Worm (Caenorhabditis elegans) whole organism, early embryonic: ENCODE measurements around the gene M03A1.8.

Experiments used
- B0310.2 ChIP-seq: sonication (generic microtip); optimal IDR thresholded peaks from 2 replicates; lab custom pipeline; 2016; ENCODE audit warnings: mild to moderate bottlenecking, missing genetic modification characterization, missing compliant biosample characterization
- F13C5.2 ChIP-seq: sonication (generic microtip); optimal IDR thresholded peaks from 2 replicates; lab custom pipeline; 2017; ENCODE audit warnings: mild to moderate bottlenecking, missing genetic modification characterization, inconsistent platforms, missing compliant biosample characterization
- aly-1 ChIP-seq: sonication (generic microtip); optimal IDR thresholded peaks from 2 replicates; lab custom pipeline; 2016; ENCODE audit warnings: missing genetic modification characterization, missing compliant biosample characterization
- ama-1 ChIP-seq: fragments of 150-350 bp; optimal IDR thresholded peaks from 2 replicates; lab custom pipeline; 2014
- ceh-13 ChIP-seq: fragments of 200-800 bp; sonication (Bioruptor generic); optimal IDR thresholded peaks from 2 replicates; lab custom pipeline; 2018; ENCODE audit warnings: mild to moderate bottlenecking, missing genetic modification characterization, missing compliant biosample characterization
- ceh-36 ChIP-seq: sonication (generic microtip); optimal IDR thresholded peaks from 2 replicates; lab custom pipeline; 2016; ENCODE audit warnings: missing genetic modification characterization, inconsistent platforms, missing compliant biosample characterization
- ets-7 ChIP-seq: sonication (generic microtip); optimal IDR thresholded peaks from 2 replicates; lab custom pipeline; 2016; ENCODE audit warnings: missing genotype, missing genetic modification characterization, missing compliant biosample characterization
- flt-1 ChIP-seq: fragments of 200-800 bp; sonication (Bioruptor generic); IDR thresholded peaks from 2 replicates; pipeline ENCODE4 v1.3.6; 2022; ENCODE audit warnings: missing genetic modification characterization, missing compliant biosample characterization
- hmbx-1 ChIP-seq: sonication (generic microtip); optimal IDR thresholded peaks from 2 replicates; lab custom pipeline; 2016; ENCODE audit warnings: mild to moderate bottlenecking, missing genetic modification characterization, missing compliant biosample characterization
- hmg-4 ChIP-seq: fragments of 200-800 bp; sonication (Bioruptor generic); optimal IDR thresholded peaks from 2 replicates; lab custom pipeline; 2018; ENCODE audit warnings: mild to moderate bottlenecking, missing genetic modification characterization, missing compliant biosample characterization
- hnd-1 ChIP-seq: sonication (generic microtip); optimal IDR thresholded peaks from 2 replicates; lab custom pipeline; 2016; ENCODE audit warnings: missing genetic modification characterization, missing compliant biosample characterization
- pes-1 ChIP-seq: fragments of 200-800 bp; sonication (Bioruptor generic); IDR thresholded peaks from 2 replicates; pipeline ENCODE4 v1.3.6; 2022; ENCODE audit warnings: missing genetic modification reagents, missing genetic modification characterization, missing compliant biosample characterization
- scrt-1 ChIP-seq: fragments of 200-800 bp; sonication (Bioruptor generic); IDR thresholded peaks from 2 replicates; pipeline ENCODE4 v1.3.6; 2022; ENCODE audit warnings: missing genetic modification characterization, missing compliant biosample characterization
- sea-1 ChIP-seq: fragments of 200-800 bp; sonication (Bioruptor generic); conservative IDR thresholded peaks from 2 replicates; pipeline ENCODE4 v1.3.6; 2022; ENCODE audit warnings: missing genetic modification characterization, missing compliant biosample characterization
- tbx-11 ChIP-seq: fragments of 200-800 bp; sonication (Bioruptor generic); IDR thresholded peaks from 2 replicates; pipeline ENCODE4 v1.3.6; 2022; ENCODE audit warnings: missing genetic modification characterization, missing compliant biosample characterization
- tbx-37 ChIP-seq: fragments of 200-800 bp; sonication (Bioruptor generic); conservative IDR thresholded peaks from 2 replicates; pipeline ENCODE4 v1.3.6; 2022; ENCODE audit warnings: missing genetic modification reagents, missing genetic modification characterization, missing compliant biosample characterization
- tra-4 ChIP-seq: sonication (generic microtip); optimal IDR thresholded peaks from 2 replicates; lab custom pipeline; 2017; ENCODE audit warnings: missing genetic modification characterization, missing compliant biosample characterization

M03A1.8 gene

ce11 chrII:4527800-4528199 is 32.3 kb upstream of the M03A1.8 start, which contains the start of gene sra-35:
Gene sra-35 (minus strand): TSS chrII:4527900.
- TF ChIP-seq aly-1 (tag; lab: Kevin White, UChicago) (no peak), ama-1 (no peak), hnd-1 (tag; lab: Kevin White, UChicago) (no peak)

- TF ChIP-seq ets-7 (tag; lab: Kevin White, UChicago) = no peak
- TF ChIP-seq sea-1 (GFP tag; lab: Robert Waterston, UW) = no peak
- no peak for TF ChIP-seq scrt-1 (GFP tag; lab: Robert Waterston, UW)
- TF ChIP-seq F13C5.2 (tag; lab: Kevin White, UChicago) = no peak
- TF ChIP-seq ceh-36 = no peak
- TF ChIP-seq hmg-4 (GFP tag; lab: Kevin White, UChicago) = no peak
- TF ChIP-seq ceh-13 (GFP tag; lab: Kevin White, UChicago) = no peak
- no peak for TF ChIP-seq aly-1 (tag; lab: Kevin White, UChicago)
- no peak for TF ChIP-seq tra-4 (tag; lab: Kevin White, UChicago)
- TF ChIP-seq hnd-1 (tag; lab: Kevin White, UChicago) = no peak
- TF ChIP-seq B0310.2 (tag; lab: Kevin White, UChicago) = no peak
Measured at ce11 chrII:4531880-4532279, 28.3 kb upstream of the M03A1.8 start, which contains the start of gene sra-32. Gene sra-32 (minus strand): TSS chrII:4531980.

- TF ChIP-seq hmbx-1 (tag; lab: Kevin White, UChicago) = no peak
- TF ChIP-seq ceh-36 = no peak
- no peak for TF ChIP-seq ets-7 (tag; lab: Kevin White, UChicago)
- TF ChIP-seq pes-1 (GFP tag; lab: Robert Waterston, UW) = no peak
- TF ChIP-seq aly-1 (tag; lab: Kevin White, UChicago) = no peak
- no peak for TF ChIP-seq ceh-13 (GFP tag; lab: Kevin White, UChicago)
- no peak for TF ChIP-seq scrt-1 (GFP tag; lab: Robert Waterston, UW)
- no peak for TF ChIP-seq flt-1 (GFP tag; lab: Robert Waterston, UW)
- TF ChIP-seq tra-4 (tag; lab: Kevin White, UChicago) = no peak
- TF ChIP-seq hmg-4 (GFP tag; lab: Kevin White, UChicago) = no peak
Measured at ce11 chrII:4537141-4537540, 23.0 kb upstream of the M03A1.8 start, which contains the start of gene sra-33. Gene sra-33 (minus strand): TSS chrII:4537241.

- TF ChIP-seq tbx-37 (GFP tag; lab: Robert Waterston, UW) (no peak), hmbx-1 (tag; lab: Kevin White, UChicago) (no peak), scrt-1 (GFP tag; lab: Robert Waterston, UW) (no peak), B0310.2 (tag; lab: Kevin White, UChicago) (no peak), tbx-11 (GFP tag; lab: Robert Waterston, UW) (no peak), F13C5.2 (tag; lab: Kevin White, UChicago) (no peak), flt-1 (GFP tag; lab: Robert Waterston, UW) (no peak), ceh-36 (no peak), ets-7 (tag; lab: Kevin White, UChicago) (no peak), sea-1 (GFP tag; lab: Robert Waterston, UW) (no peak), hmg-4 (GFP tag; lab: Kevin White, UChicago) (no peak), hnd-1 (tag; lab: Kevin White, UChicago) (no peak), ama-1 (no peak)
Measured at ce11 chrII:4540631-4541030, 19.5 kb upstream of the M03A1.8 start, which contains the start of gene sra-36. Gene sra-36 (minus strand): TSS chrII:4540731.

ce11 chrII:4543568-4543967 is 16.6 kb upstream of the M03A1.8 start, which contains the start of gene sra-34:
Gene sra-34 (minus strand): TSS chrII:4543668.
- no peak for TF ChIP-seq ama-1
- TF ChIP-seq tbx-37 (GFP tag; lab: Robert Waterston, UW) = no peak
- TF ChIP-seq ceh-13 (GFP tag; lab: Kevin White, UChicago) = no peak
- no peak for TF ChIP-seq F13C5.2 (tag; lab: Kevin White, UChicago)
- no peak for TF ChIP-seq ets-7 (tag; lab: Kevin White, UChicago)
- TF ChIP-seq sea-1 (GFP tag; lab: Robert Waterston, UW) = no peak
- TF ChIP-seq tbx-11 (GFP tag; lab: Robert Waterston, UW) = no peak
- no peak for TF ChIP-seq pes-1 (GFP tag; lab: Robert Waterston, UW)
- TF ChIP-seq scrt-1 (GFP tag; lab: Robert Waterston, UW) = no peak
- TF ChIP-seq ceh-36 = no peak
- no peak for TF ChIP-seq B0310.2 (tag; lab: Kevin White, UChicago)

ce11 chrII:4548408-4548807 is 11.7 kb upstream of the M03A1.8 start:
- TF ChIP-seq ceh-13 (GFP tag; lab: Kevin White, UChicago) = no peak
- no peak for TF ChIP-seq ets-7 (tag; lab: Kevin White, UChicago)
- no peak for TF ChIP-seq hmbx-1 (tag; lab: Kevin White, UChicago)
- no peak for TF ChIP-seq hmg-4 (GFP tag; lab: Kevin White, UChicago)
- TF ChIP-seq pes-1 (GFP tag; lab: Robert Waterston, UW) = no peak
- TF ChIP-seq ama-1 = no peak
- TF ChIP-seq tra-4 (tag; lab: Kevin White, UChicago) = no peak
- no peak for TF ChIP-seq sea-1 (GFP tag; lab: Robert Waterston, UW)
- no peak for TF ChIP-seq B0310.2 (tag; lab: Kevin White, UChicago)
- TF ChIP-seq hnd-1 (tag; lab: Kevin White, UChicago) = no peak
- no peak for TF ChIP-seq tbx-37 (GFP tag; lab: Robert Waterston, UW)

- TF ChIP-seq hmg-4 (GFP tag; lab: Kevin White, UChicago) = no peak
- no peak for TF ChIP-seq scrt-1 (GFP tag; lab: Robert Waterston, UW)
- TF ChIP-seq ets-7 (tag; lab: Kevin White, UChicago) = no peak
- TF ChIP-seq B0310.2 (tag; lab: Kevin White, UChicago) = no peak
Measured at ce11 chrII:4549983-4550572, 10.1 kb upstream of the M03A1.8 start.
